Worm (Caenorhabditis elegans): ENCODE measurements around the gene srt-24.

srt-24 gene

DNA sequence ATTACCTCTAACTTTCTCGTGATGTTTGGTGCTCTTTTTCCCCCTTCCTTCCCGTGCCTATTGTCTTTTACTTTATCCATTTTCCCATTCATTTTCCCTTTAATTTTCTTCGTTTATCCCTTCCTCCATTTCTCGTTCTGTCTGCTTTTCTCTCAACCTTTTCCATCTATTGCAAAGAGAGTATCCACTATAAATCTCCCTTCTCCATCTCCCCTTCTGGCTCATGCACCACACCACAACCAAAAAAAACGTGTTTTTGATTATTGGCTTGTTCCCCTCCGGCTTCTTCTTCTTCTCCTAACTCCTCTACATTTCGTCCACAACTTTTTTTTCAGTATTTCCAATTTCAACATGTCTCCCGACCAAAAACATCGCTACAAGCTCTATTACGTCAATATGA is 29.4 kb upstream of the srt-24 start, which contains the start of gene gst-40:
Gene gst-40 (plus strand): TSS at position 236 of the 400 bp plus-strand sequence.
- TF ChIP-seq unc-42 (tag; optimal IDR thresholded peaks at IDR 0.05), result peak; percentile 39
- TF ChIP-seq ceh-19 (GFP tag; optimal IDR thresholded peaks at IDR 0.05), result no peak

DNA sequence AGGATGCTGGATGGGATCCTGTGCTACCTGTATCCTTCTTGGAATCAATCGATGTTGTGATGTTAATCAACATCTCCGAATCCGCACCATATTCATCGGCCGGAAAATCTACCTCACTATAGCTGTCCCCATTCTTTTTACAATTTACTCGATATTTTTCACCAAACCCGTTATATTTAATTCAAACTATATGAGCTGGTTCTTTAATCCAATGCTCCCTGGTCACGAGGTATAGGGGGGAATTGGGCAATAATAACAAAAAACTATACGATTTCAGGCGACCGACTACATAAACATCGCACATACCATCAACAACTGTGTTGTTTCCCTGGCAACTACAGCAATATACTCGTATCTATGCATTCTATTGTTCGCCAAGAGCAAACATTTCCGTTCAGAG is 26.7 kb upstream of the srt-24 start:
- TF ChIP-seq pag-3 (tag; optimal IDR thresholded peaks at IDR 0.05; ENCODE audit: borderline replicate concordance) (no peak), hlh-13 (GFP tag; optimal IDR thresholded peaks at IDR 0.05) (no peak), hlh-8 (tag; optimal IDR thresholded peaks at IDR 0.05) (no peak), eyg-1 (tag; optimal IDR thresholded peaks at IDR 0.05) (no peak), unc-86 (tag; optimal IDR thresholded peaks at IDR 0.05) (no peak), syd-9 (tag; optimal IDR thresholded peaks at IDR 0.05) (no peak), hlh-6 (tag; optimal IDR thresholded peaks at IDR 0.05) (no peak), odd-2 (tag; optimal IDR thresholded peaks at IDR 0.05) (no peak), pros-1 (tag; optimal IDR thresholded peaks at IDR 0.05) (no peak), pha-4 (tag; optimal IDR thresholded peaks at IDR 0.05) (no peak), ref-2 (tag; optimal IDR thresholded peaks at IDR 0.05) (no peak), che-1 (tag; optimal IDR thresholded peaks at IDR 0.05) (no peak), rnt-1 (tag; optimal IDR thresholded peaks at IDR 0.05) (no peak), ceh-14 (tag; optimal IDR thresholded peaks at IDR 0.05) (no peak), ceh-19 (GFP tag; optimal IDR thresholded peaks at IDR 0.05) (no peak), unc-55 (GFP tag; optimal IDR thresholded peaks at IDR 0.05) (no peak), fax-1 (tag; optimal IDR thresholded peaks at IDR 0.05) (no peak)

DNA sequence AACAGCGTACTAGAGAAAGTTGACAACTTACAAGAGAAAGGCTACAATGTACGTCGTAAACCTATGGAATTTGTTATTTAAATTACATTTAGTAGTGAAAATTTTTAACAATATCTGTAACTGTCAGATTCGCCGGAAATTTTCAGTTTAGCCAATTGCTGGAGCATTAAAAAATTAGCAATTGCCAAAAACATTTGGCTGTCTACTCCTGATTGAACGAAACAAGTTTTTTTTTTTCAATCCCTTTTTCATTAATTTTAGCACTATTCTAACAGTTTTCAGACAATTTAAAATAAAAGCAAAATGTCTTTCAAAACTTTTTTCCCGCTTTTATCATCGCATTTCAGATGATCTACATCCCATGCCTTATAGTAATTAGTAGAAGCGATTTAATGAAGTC is 26.1 kb upstream of the srt-24 start:
- TF ChIP-seq F13H6.1 (tag; optimal IDR thresholded peaks at IDR 0.05) (no peak), dmd-4 (tag; optimal IDR thresholded peaks at IDR 0.05; ENCODE audit: borderline replicate concordance) (no peak), K02D7.2 (tag; optimal IDR thresholded peaks at IDR 0.05) (no peak), ceh-31 (tag; optimal IDR thresholded peaks at IDR 0.05) (no peak), C38D4.7 (GFP tag; optimal IDR thresholded peaks at IDR 0.05) (no peak), ceh-22 (tag; optimal IDR thresholded peaks at IDR 0.05) (no peak), rnt-1 (tag; optimal IDR thresholded peaks at IDR 0.05) (no peak), nfya-1 (tag; optimal IDR thresholded peaks at IDR 0.05) (no peak), unc-3 (GFP tag; conservative IDR thresholded peaks at IDR 0.05) (no peak), unc-3 (tag; optimal IDR thresholded peaks at IDR 0.05) (no peak)

ce11 chrIV:756421-756820 is 25.6 kb upstream of the srt-24 start, which contains the start of gene srt-23:
TSS of gene srt-23 (plus strand) at chrIV:756721.
- TF ChIP-seq pros-1 (tag; optimal IDR thresholded peaks at IDR 0.05) (no peak), fkh-6 (tag; optimal IDR thresholded peaks at IDR 0.05) (no peak), unc-3 (GFP tag; conservative IDR thresholded peaks at IDR 0.05) (no peak), unc-3 (tag; optimal IDR thresholded peaks at IDR 0.05) (no peak), hlh-6 (tag; optimal IDR thresholded peaks at IDR 0.05) (no peak), elt-2 (tag; optimal IDR thresholded peaks at IDR 0.05) (no peak)

ce11 chrIV:754357-754972 is 23.6 kb upstream of the srt-24 start:
- no peak for TF ChIP-seq unc-3 (GFP tag; conservative IDR thresholded peaks at IDR 0.05)
- no peak for TF ChIP-seq unc-3 (tag; optimal IDR thresholded peaks at IDR 0.05)
- TF ChIP-seq ahr-1 (tag; optimal IDR thresholded peaks at IDR 0.05), result no peak
- TF ChIP-seq nfya-1 (tag; optimal IDR thresholded peaks at IDR 0.05), result no peak
- no peak for TF ChIP-seq pha-2 (tag; optimal IDR thresholded peaks at IDR 0.05)
- no peak for TF ChIP-seq zip-5 (tag; optimal IDR thresholded peaks at IDR 0.05)
- no peak for TF ChIP-seq ceh-45 (GFP tag; IDR thresholded peaks at IDR 0.05)
- TF ChIP-seq unc-42 (tag; optimal IDR thresholded peaks at IDR 0.05), result no peak
- no peak for TF ChIP-seq ceh-34 (tag; optimal IDR thresholded peaks at IDR 0.05)
- no peak for TF ChIP-seq K09A11.1 (tag; optimal IDR thresholded peaks at IDR 0.05; ENCODE audit: insufficient read depth)

Measured in whole organism, late embryonic.